Worm (Caenorhabditis elegans) whole organism, L1 larva: Measurements from ENCODE around the gene T09F3.2.

Experiments used
- C04F5.9 ChIP-seq: sonication (generic microtip); optimal IDR thresholded peaks from 2 replicates; lab custom pipeline; 2016; ENCODE audit warnings: missing genetic modification characterization, missing compliant biosample characterization
- C16A3.4 ChIP-seq: fragments of 150-350 bp; optimal IDR thresholded peaks from 2 replicates; lab custom pipeline; 2014; ENCODE audit warnings: missing biosample characterization, missing genetic modification characterization
- C34B4.2 ChIP-seq: sonication (generic microtip); optimal IDR thresholded peaks from 2 replicates; lab custom pipeline; 2017; ENCODE audit warnings: mild to moderate bottlenecking, missing genetic modification characterization, missing compliant biosample characterization
- F16B12.6 ChIP-seq: fragments of 150-350 bp; optimal IDR thresholded peaks from 2 replicates; lab custom pipeline; 2014; ENCODE audit warnings: missing biosample characterization, missing genetic modification characterization
- Y116A8C.19 ChIP-seq: sonication (generic microtip); optimal IDR thresholded peaks from 2 replicates; lab custom pipeline; 2016; ENCODE audit warnings: missing compliant biosample characterization, missing genetic modification characterization, borderline replicate concordance
- aha-1 ChIP-seq: fragments of 150-350 bp; optimal IDR thresholded peaks from 2 replicates; lab custom pipeline; 2014; ENCODE audit warnings: missing biosample characterization, missing genetic modification characterization
- alr-1 ChIP-seq: fragments of 200-800 bp; sonication (Bioruptor generic); optimal IDR thresholded peaks from 2 replicates; lab custom pipeline; 2018; ENCODE audit warnings: borderline replicate concordance, mild to moderate bottlenecking, missing genetic modification characterization, missing compliant biosample characterization
- aly-2 ChIP-seq: fragments of 150-350 bp; optimal IDR thresholded peaks from 2 replicates; lab custom pipeline; 2014; ENCODE audit warnings: missing biosample characterization, missing genetic modification characterization
- ama-1 ChIP-seq: fragments of 150-350 bp; optimal IDR thresholded peaks from 2 replicates; lab custom pipeline; 2014
- blmp-1 ChIP-seq: fragments of 150-350 bp; optimal IDR thresholded peaks from 2 replicates; lab custom pipeline; 2014; ENCODE audit warnings: missing biosample characterization, missing genetic modification characterization
- ceh-8 ChIP-seq: fragments of 200-800 bp; sonication (Bioruptor generic); optimal IDR thresholded peaks from 2 replicates; lab custom pipeline; 2018; ENCODE audit warnings: mild to moderate bottlenecking, missing genetic modification characterization, moderate library complexity, missing compliant biosample characterization
- ceh-82 ChIP-seq, 3 experiments: fragments of 150-350 bp in 1 of 3; sonication (generic microtip) in 2 of 3; optimal IDR thresholded peaks; 2 replicates each; lab custom pipeline; 2014 to 2017; ENCODE audit warnings: missing biosample characterization in 3 of 3, missing genetic modification characterization in 3 of 3
- ceh-90 ChIP-seq: sonication (generic microtip); optimal IDR thresholded peaks from 2 replicates; lab custom pipeline; 2016; ENCODE audit warnings: missing genetic modification characterization, missing compliant biosample characterization
- ces-1 ChIP-seq: fragments of 150-350 bp; optimal IDR thresholded peaks from 2 replicates; lab custom pipeline; 2014; ENCODE audit warnings: missing biosample characterization, missing genetic modification reagents, missing genetic modification characterization
- dpl-1 ChIP-seq, 3 experiments: fragments of 150-350 bp in 2 of 3; sonication (generic microtip) in 1 of 3; optimal IDR thresholded peaks; 2 replicates each; lab custom pipeline; 2014 to 2017; ENCODE audit warnings: missing biosample characterization in 3 of 3, missing genetic modification characterization in 3 of 3, missing genetic modification reagents in 3 of 3
- dsc-1 ChIP-seq: sonication (generic microtip); optimal IDR thresholded peaks from 2 replicates; lab custom pipeline; 2016; ENCODE audit warnings: mild to moderate bottlenecking, missing genetic modification characterization, missing compliant biosample characterization
- efl-1 ChIP-seq, 4 experiments: fragments of 150-350 bp; optimal IDR thresholded peaks in 3 of 4; peaks in 1 of 4; 1 replicate in 1 of 4; 2 replicates in 3 of 4; lab custom pipeline; 2014; ENCODE audit warnings: missing biosample characterization in 2 of 4, missing genetic modification characterization in 2 of 4, missing genetic modification reagents in 2 of 4
- efl-3 ChIP-seq: fragments of 200-800 bp; sonication (Bioruptor generic); optimal IDR thresholded peaks from 2 replicates; lab custom pipeline; 2018; ENCODE audit warnings: mild to moderate bottlenecking, missing genetic modification characterization, missing compliant biosample characterization
- elt-2 ChIP-seq: sonication (generic microtip); optimal IDR thresholded peaks from 2 replicates; lab custom pipeline; 2016; ENCODE audit warnings: missing genetic modification characterization, mild to moderate bottlenecking, inconsistent platforms, missing compliant biosample characterization, missing genetic modification reagents
- elt-3 ChIP-seq, 6 experiments: fragments of 150-350 bp in 1 of 6; sonication (generic microtip); optimal IDR thresholded peaks; 2 replicates each; lab custom pipeline; 2017 to 2018; ENCODE audit warnings: missing biosample characterization in 6 of 6, missing genetic modification characterization in 6 of 6, inconsistent platforms in 1 of 6
- ets-5 ChIP-seq: fragments of 200-800 bp; sonication (Bioruptor generic); IDR thresholded peaks from 2 replicates; pipeline ENCODE4 v1.3.6; 2022; ENCODE audit warnings: missing genetic modification characterization, missing compliant biosample characterization
- fos-1 ChIP-seq: fragments of 150-350 bp; optimal IDR thresholded peaks from 2 replicates; lab custom pipeline; 2014; ENCODE audit warnings: missing biosample characterization, missing genetic modification characterization
- grh-1 ChIP-seq: fragments of 200-800 bp; sonication (Bioruptor generic); IDR thresholded peaks from 2 replicates; pipeline ENCODE4 v1.3.6; 2022; ENCODE audit warnings: missing genetic modification reagents, missing genetic modification characterization, missing compliant biosample characterization
- hpl-2 ChIP-seq: fragments of 150-350 bp; optimal IDR thresholded peaks from 2 replicates; lab custom pipeline; 2014; ENCODE audit warnings: missing biosample characterization, missing genetic modification reagents, missing genetic modification characterization
- irx-1 ChIP-seq: sonication (generic microtip); optimal IDR thresholded peaks from 2 replicates; lab custom pipeline; 2016; ENCODE audit warnings: missing genetic modification characterization, missing compliant biosample characterization
- lin-13 ChIP-seq: fragments of 150-350 bp; optimal IDR thresholded peaks from 2 replicates; lab custom pipeline; 2014; ENCODE audit warnings: missing biosample characterization, missing genetic modification reagents, missing genetic modification characterization
- lin-14 ChIP-seq: fragments of 200-800 bp; sonication (Bioruptor generic); optimal IDR thresholded peaks from 2 replicates; lab custom pipeline; 2018; ENCODE audit warnings: mild to moderate bottlenecking, missing genetic modification characterization, moderate library complexity, missing compliant biosample characterization
- lin-15B ChIP-seq: fragments of 150-350 bp; sonication (generic microtip); optimal IDR thresholded peaks from 3 replicates; lab custom pipeline; 2014; ENCODE audit warnings: missing biosample characterization, missing genetic modification characterization
- lir-3 ChIP-seq: sonication (generic microtip); optimal IDR thresholded peaks from 2 replicates; lab custom pipeline; 2016; ENCODE audit warnings: mild to moderate bottlenecking, missing genetic modification characterization, moderate library complexity, missing compliant biosample characterization; ENCODE audit not compliant: poor library complexity
- mab-9 ChIP-seq: fragments of 200-800 bp; sonication (Bioruptor generic); IDR thresholded peaks from 2 replicates; pipeline ENCODE4 v1.3.6; 2022; ENCODE audit warnings: missing genetic modification reagents, missing genetic modification characterization, missing compliant biosample characterization
- mef-2 ChIP-seq: fragments of 150-350 bp; optimal IDR thresholded peaks from 2 replicates; lab custom pipeline; 2014; ENCODE audit warnings: missing biosample characterization, missing genetic modification characterization
- mep-1 ChIP-seq: fragments of 150-350 bp; optimal IDR thresholded peaks from 2 replicates; lab custom pipeline; 2014; ENCODE audit warnings: missing biosample characterization, missing genetic modification characterization
- nhr-237 ChIP-seq: fragments of 150-350 bp; optimal IDR thresholded peaks from 2 replicates; lab custom pipeline; 2014; ENCODE audit warnings: missing biosample characterization, missing genetic modification characterization
- nhr-47 ChIP-seq: sonication (generic microtip); optimal IDR thresholded peaks from 2 replicates; lab custom pipeline; 2016; ENCODE audit warnings: mild to moderate bottlenecking, missing genetic modification characterization, moderate library complexity, missing compliant biosample characterization
- nhr-85 ChIP-seq: sonication (generic microtip); peaks from one replicate; lab custom pipeline; 2016; ENCODE audit warnings: missing genetic modification characterization, inconsistent platforms, missing compliant biosample characterization
- nhr-90 ChIP-seq: sonication (generic microtip); optimal IDR thresholded peaks from 2 replicates; lab custom pipeline; 2016; ENCODE audit warnings: mild to moderate bottlenecking, missing genetic modification characterization, missing compliant biosample characterization; ENCODE audit not compliant: poor library complexity
- pag-3 ChIP-seq: sonication (generic microtip); optimal IDR thresholded peaks from 2 replicates; lab custom pipeline; 2017; ENCODE audit warnings: missing genetic modification characterization, mild to moderate bottlenecking, missing compliant biosample characterization, antibody characterized with exemption, borderline replicate concordance; ENCODE audit not compliant: insufficient read depth
- pax-3 ChIP-seq: fragments of 200-800 bp; sonication (Bioruptor generic); optimal IDR thresholded peaks from 2 replicates; lab custom pipeline; 2018; ENCODE audit warnings: mild to moderate bottlenecking, missing genetic modification characterization, moderate library complexity, missing compliant biosample characterization
- pqm-1 ChIP-seq: sonication (generic microtip); optimal IDR thresholded peaks from 3 replicates; lab custom pipeline; 2017; ENCODE audit warnings: missing biosample characterization, missing genetic modification characterization
- rnt-1 ChIP-seq: sonication (generic microtip); optimal IDR thresholded peaks from 2 replicates; lab custom pipeline; 2016; ENCODE audit warnings: mild to moderate bottlenecking, missing genetic modification characterization, moderate library complexity, missing compliant biosample characterization
- skn-1 ChIP-seq: fragments of 150-350 bp; optimal IDR thresholded peaks from 2 replicates; lab custom pipeline; 2014; ENCODE audit warnings: missing biosample characterization, missing genetic modification characterization
- snu-23 ChIP-seq: sonication (generic microtip); optimal IDR thresholded peaks from 2 replicates; lab custom pipeline; 2016; ENCODE audit warnings: missing genetic modification characterization, missing compliant biosample characterization
- sptf-1 ChIP-seq: fragments of 150-350 bp; optimal IDR thresholded peaks from 2 replicates; lab custom pipeline; 2014; ENCODE audit warnings: missing biosample characterization, missing genetic modification characterization
- swsn-7 ChIP-seq: sonication (generic microtip); optimal IDR thresholded peaks from 2 replicates; lab custom pipeline; 2016; ENCODE audit warnings: missing genetic modification characterization, missing compliant biosample characterization
- tlp-1 ChIP-seq: fragments of 150-350 bp; optimal IDR thresholded peaks from 2 replicates; lab custom pipeline; 2014; ENCODE audit warnings: missing biosample characterization, missing genetic modification characterization
- unc-130 ChIP-seq: fragments of 150-350 bp; optimal IDR thresholded peaks from 2 replicates; lab custom pipeline; 2017; ENCODE audit warnings: missing biosample characterization, missing genetic modification characterization, inconsistent platforms
- unc-30 ChIP-seq: sonication (generic microtip); optimal IDR thresholded peaks from 2 replicates; lab custom pipeline; 2017; ENCODE audit warnings: missing biosample characterization, missing genetic modification characterization
- unc-86 ChIP-seq: sonication (generic microtip); optimal IDR thresholded peaks from 2 replicates; lab custom pipeline; 2016; ENCODE audit warnings: missing genetic modification characterization, missing compliant biosample characterization
- vab-15 ChIP-seq: sonication (generic microtip); optimal IDR thresholded peaks from 2 replicates; lab custom pipeline; 2017; ENCODE audit warnings: missing genotype, mild to moderate bottlenecking, missing genetic modification characterization, missing compliant biosample characterization
- xbp-1 ChIP-seq: sonication (generic microtip); optimal IDR thresholded peaks from 2 replicates; lab custom pipeline; 2016; ENCODE audit warnings: missing genetic modification characterization, missing compliant biosample characterization
- zag-1 ChIP-seq: fragments of 150-350 bp; optimal IDR thresholded peaks from 2 replicates; lab custom pipeline; 2014; ENCODE audit warnings: missing biosample characterization, missing genetic modification characterization
- ztf-4 ChIP-seq: fragments of 150-350 bp; optimal IDR thresholded peaks from 2 replicates; lab custom pipeline; 2014; ENCODE audit warnings: missing biosample characterization, missing genetic modification characterization

T09F3.2 gene

ce11 chrII:10373536-10374169, 17.3 kb upstream of the T09F3.2 start (continued):
- no peak for TF ChIP-seq alr-1
- no peak for TF ChIP-seq nhr-85 (tag; lab: Kevin White, UChicago)
- peak; percentile 38 for TF ChIP-seq blmp-1 (tag; lab: Kevin White, UChicago)
- no peak for TF ChIP-seq ztf-4 (tag; lab: Kevin White, UChicago)
- no peak for TF ChIP-seq ceh-82 (tag; optimal IDR thresholded peaks at IDR 0.05; lab: Kevin White, UChicago)
- no peak for TF ChIP-seq efl-1 (optimal IDR thresholded peaks at IDR 0.05; lab: Kevin White, UChicago)
- no peak for TF ChIP-seq efl-1 (GFP tag; optimal IDR thresholded peaks at IDR 0.05 in 1 of 2; lab: Kevin White, UChicago)
- TF ChIP-seq lin-14 (GFP tag; lab: Kevin White, UChicago) = peak; percentile 68
- no peak for TF ChIP-seq nhr-90 (tag; lab: Kevin White, UChicago)
- TF ChIP-seq ama-1 (lab: Kevin White, UChicago) = no peak
- TF ChIP-seq C04F5.9 = no peak
- TF ChIP-seq unc-86 (tag; lab: Kevin White, UChicago) = no peak
- no peak for TF ChIP-seq dpl-1 (GFP tag; optimal IDR thresholded peaks at IDR 0.05; lab: Kevin White, UChicago)
- no peak for TF ChIP-seq lir-3
- TF ChIP-seq aha-1 (tag; lab: Kevin White, UChicago) = no peak
- peak; percentile 26 for TF ChIP-seq mep-1
- no peak for TF ChIP-seq Y116A8C.19 (tag; lab: Kevin White, UChicago)
- TF ChIP-seq elt-2 = no peak
- no peak for TF ChIP-seq lin-15B (tag; lab: Kevin White, UChicago)
- TF ChIP-seq vab-15 (tag; lab: Kevin White, UChicago) = no peak
- no peak for TF ChIP-seq pag-3
- no peak for TF ChIP-seq xbp-1
- no peak for TF ChIP-seq hpl-2 (GFP tag; lab: Kevin White, UChicago)
- TF ChIP-seq lin-13 = no peak
- no peak for TF ChIP-seq rnt-1 (tag; lab: Kevin White, UChicago)
- TF ChIP-seq aly-2 (tag; lab: Kevin White, UChicago) = no peak
- no peak for TF ChIP-seq skn-1 (tag; lab: Kevin White, UChicago)
- no peak for TF ChIP-seq tlp-1
- TF ChIP-seq C16A3.4 = no peak
- TF ChIP-seq elt-3 (tag; optimal IDR thresholded peaks at IDR 0.05; lab: Kevin White, UChicago) = no peak
- no peak for TF ChIP-seq ceh-90 (tag; lab: Kevin White, UChicago)
- TF ChIP-seq snu-23 (GFP tag; lab: Kevin White, UChicago) = peak; percentile 10
- TF ChIP-seq dsc-1 = peak; percentile 9
- TF ChIP-seq irx-1 (tag; lab: Kevin White, UChicago) = no peak
- no peak for TF ChIP-seq pax-3
- no peak for TF ChIP-seq F16B12.6 (tag; lab: Kevin White, UChicago)
- TF ChIP-seq mef-2 (tag; lab: Kevin White, UChicago) = no peak
- no peak for TF ChIP-seq mab-9 (GFP tag; lab: Robert Waterston, UW)
- TF ChIP-seq C34B4.2 (tag; lab: Kevin White, UChicago) = no peak
- TF ChIP-seq sptf-1 = no peak
- no peak for TF ChIP-seq efl-3 (GFP tag; lab: Kevin White, UChicago)
- TF ChIP-seq nhr-47 (tag; lab: Kevin White, UChicago) = peak; percentile 13
- TF ChIP-seq ces-1 (GFP tag; lab: Kevin White, UChicago) = no peak
- TF ChIP-seq unc-130 (tag; lab: Kevin White, UChicago) = no peak
- peak; percentile 38 for TF ChIP-seq ceh-8 (GFP tag; lab: Kevin White, UChicago)
- TF ChIP-seq grh-1 (GFP tag; lab: Robert Waterston, UW) = no peak
- TF ChIP-seq swsn-7 (tag; lab: Kevin White, UChicago) = peak; percentile 13
- no peak for TF ChIP-seq zag-1 (tag; lab: Kevin White, UChicago)
- no peak for TF ChIP-seq ets-5 (GFP tag; lab: Robert Waterston, UW)
- TF ChIP-seq unc-30 (tag; lab: Kevin White, UChicago) = no peak
- TF ChIP-seq fos-1 = no peak
- no peak for TF ChIP-seq pqm-1 (tag; lab: Kevin White, UChicago)
- no peak for TF ChIP-seq nhr-237 (tag; lab: Kevin White, UChicago)
